Fruit fly (Drosophila melanogaster) whole organism, embryonic: ENCODE measurements around the gene CCAP-R.

Experiments used
- Asciz ChIP-seq: fragments of 200-800 bp; sonication (Bioruptor generic); optimal IDR thresholded peaks from 2 replicates; lab custom pipeline; 2017; ENCODE audit warnings: missing biosample characterization, mild to moderate bottlenecking, missing genetic modification characterization, missing genetic modification reagents
- CG10209 ChIP-seq: fragments of 200-800 bp; sonication (Bioruptor generic); optimal IDR thresholded peaks from 3 replicates; lab custom pipeline; 2017; ENCODE audit warnings: missing biosample characterization, mild to moderate bottlenecking, missing genetic modification characterization, missing genetic modification reagents
- CG1024 ChIP-seq: fragments of 200-800 bp; sonication (Bioruptor generic); IDR thresholded peaks from 2 replicates; pipeline ENCODE4 v1.3.6; 2022; ENCODE audit warnings: missing biosample characterization, missing genetic modification characterization
- CG12391 ChIP-seq: fragments of 200-800 bp; sonication (Bioruptor generic); optimal IDR thresholded peaks from 3 replicates; lab custom pipeline; 2018; ENCODE audit warnings: missing biosample characterization, mild to moderate bottlenecking, missing genetic modification characterization, moderate library complexity
- CG14014 ChIP-seq: fragments of 200-800 bp; sonication (Bioruptor generic); IDR thresholded peaks from 2 replicates; pipeline ENCODE4 v1.3.6; 2022; ENCODE audit warnings: missing biosample characterization, missing genetic modification characterization
- CG16779 ChIP-seq: fragments of 200-800 bp; sonication (Bioruptor generic); IDR thresholded peaks from 2 replicates; pipeline ENCODE4 v1.3.6; 2022; ENCODE audit warnings: missing biosample characterization, missing genetic modification characterization
- CG16815 ChIP-seq: fragments of 200-800 bp; sonication (Bioruptor generic); optimal IDR thresholded peaks from 3 replicates; lab custom pipeline; 2017; ENCODE audit warnings: missing biosample characterization, mild to moderate bottlenecking, missing genetic modification characterization
- CG17361 ChIP-seq: fragments of 200-800 bp; sonication (Bioruptor generic); IDR thresholded peaks from 3 replicates; pipeline ENCODE4 v1.3.6; 2022; ENCODE audit warnings: missing biosample characterization, missing genetic modification characterization
- CG17912 ChIP-seq: fragments of 200-800 bp; sonication (Bioruptor generic); optimal IDR thresholded peaks from 2 replicates; lab custom pipeline; 2018; ENCODE audit warnings: missing biosample characterization, mild to moderate bottlenecking, missing genetic modification characterization
- CG1832 ChIP-seq: fragments of 200-800 bp; sonication (Bioruptor generic); optimal IDR thresholded peaks from 2 replicates; lab custom pipeline; 2017; ENCODE audit warnings: missing biosample characterization, mild to moderate bottlenecking, missing genetic modification characterization, inconsistent platforms
- CG2129 ChIP-seq: fragments of 200-800 bp; sonication (Bioruptor generic); IDR thresholded peaks from 2 replicates; pipeline ENCODE4 v1.3.6; 2022; ENCODE audit warnings: missing biosample characterization, missing genetic modification characterization; ENCODE audit not compliant: partially characterized antibody
- CG2875 ChIP-seq: fragments of 200-800 bp; sonication (Bioruptor generic); optimal IDR thresholded peaks from 2 replicates; lab custom pipeline; 2017; ENCODE audit warnings: missing biosample characterization, mild to moderate bottlenecking, missing genetic modification characterization, missing genetic modification reagents
- CG6654 ChIP-seq: fragments of 200-800 bp; sonication (Bioruptor generic); optimal IDR thresholded peaks from 2 replicates; lab custom pipeline; 2017; ENCODE audit warnings: missing biosample characterization, mild to moderate bottlenecking, missing genetic modification characterization
- CG6791 ChIP-seq: fragments of 200-800 bp; sonication (Bioruptor generic); IDR thresholded peaks from 3 replicates; pipeline ENCODE4 v1.3.6; 2022; ENCODE audit warnings: missing biosample characterization, missing genetic modification characterization; ENCODE audit not compliant: partially characterized antibody
- CG8359 ChIP-seq: fragments of 200-800 bp; sonication (Bioruptor generic); optimal IDR thresholded peaks from 2 replicates; lab custom pipeline; 2017; ENCODE audit warnings: missing biosample characterization, mild to moderate bottlenecking, missing genetic modification characterization, borderline replicate concordance
- Dad ChIP-seq: fragments of 200-800 bp; sonication (Bioruptor generic); optimal IDR thresholded peaks from 3 replicates; lab custom pipeline; 2016; ENCODE audit warnings: missing biosample characterization, missing genetic modification characterization
- Dfd ChIP-seq, 2 experiments: fragments of >200 bp; optimal IDR thresholded peaks; 2 replicates each; lab custom pipeline; 2017; ENCODE audit warnings: missing biosample characterization in 2 of 2, missing genetic modification characterization in 2 of 2
- Fer1 ChIP-seq: fragments of 200-800 bp; sonication (Bioruptor generic); optimal IDR thresholded peaks from 2 replicates; lab custom pipeline; 2017; ENCODE audit warnings: missing biosample characterization, mild to moderate bottlenecking, missing genetic modification characterization
- Fer2 ChIP-seq: fragments of 200-800 bp; sonication (Bioruptor generic); optimal IDR thresholded peaks from 2 replicates; lab custom pipeline; 2018; ENCODE audit warnings: missing biosample characterization, mild to moderate bottlenecking, missing genetic modification characterization, moderate library complexity
- Fer3 ChIP-seq: fragments of 200-800 bp; sonication (Bioruptor generic); optimal IDR thresholded peaks from 2 replicates; lab custom pipeline; 2018; ENCODE audit warnings: missing biosample characterization, mild to moderate bottlenecking, missing genetic modification characterization, moderate library complexity
- Gug ChIP-seq: fragments of 200-800 bp; sonication (Bioruptor generic); IDR thresholded peaks from 4 replicates; pipeline ENCODE4 v1.3.6; 2022; ENCODE audit warnings: missing biosample characterization, missing genetic modification characterization
- HHEX ChIP-seq: fragments of 200-800 bp; sonication (Bioruptor generic); optimal IDR thresholded peaks from 3 replicates; lab custom pipeline; 2017; ENCODE audit warnings: missing biosample characterization, mild to moderate bottlenecking, missing genetic modification characterization, missing genetic modification reagents
- HLH54F ChIP-seq: fragments of 200-800 bp; sonication (Bioruptor generic); optimal IDR thresholded peaks from 3 replicates; lab custom pipeline; 2016; ENCODE audit warnings: missing biosample characterization, missing genetic modification characterization
- Med ChIP-seq: fragments of 200-800 bp; sonication (Bioruptor generic); peaks from one replicate; lab custom pipeline; 2016; ENCODE audit warnings: missing biosample characterization, missing genetic modification characterization, mild to moderate bottlenecking, inconsistent platforms, moderate library complexity
- PHDP ChIP-seq: fragments of 200-800 bp; sonication (Bioruptor generic); optimal IDR thresholded peaks from 3 replicates; lab custom pipeline; 2018; ENCODE audit warnings: missing biosample characterization, mild to moderate bottlenecking, missing genetic modification characterization, moderate library complexity
- Ssrp ChIP-seq: fragments of 200-800 bp; sonication (Bioruptor generic); optimal IDR thresholded peaks from 2 replicates; lab custom pipeline; 2018; ENCODE audit warnings: missing biosample characterization, mild to moderate bottlenecking, missing genetic modification characterization, moderate library complexity
- Taf1 ChIP-seq: fragments of 200-800 bp; sonication (Bioruptor generic); IDR thresholded peaks from 2 replicates; pipeline ENCODE4 v1.3.6; 2022; ENCODE audit warnings: missing biosample characterization, missing genetic modification characterization
- Tbp ChIP-seq: fragments of >200 bp; optimal IDR thresholded peaks from 2 replicates; lab custom pipeline; 2018; ENCODE audit warnings: missing biosample characterization, missing genetic modification characterization
- Trl ChIP-seq, 3 experiments: fragments of >200 bp in 2 of 3; fragments of 200-800 bp in 1 of 3; sonication (Bioruptor generic) in 1 of 3; optimal IDR thresholded peaks; 2 replicates in 1 of 3; 3 replicates in 2 of 3; lab custom pipeline; 2016 to 2017; ENCODE audit warnings: missing biosample characterization in 1 of 3, missing genetic modification characterization in 1 of 3
- al ChIP-seq: fragments of 200-800 bp; sonication (Bioruptor generic); IDR thresholded peaks from 2 replicates; pipeline ENCODE4 v1.3.6; 2022; ENCODE audit warnings: missing biosample characterization, missing genetic modification characterization
- ap ChIP-seq: fragments of 200-800 bp; sonication (Bioruptor generic); IDR thresholded peaks from 2 replicates; pipeline ENCODE4 v1.3.6; 2022; ENCODE audit warnings: missing biosample characterization, missing genetic modification characterization
- ash1 ChIP-seq: fragments of 200-800 bp; sonication (Bioruptor generic); optimal IDR thresholded peaks from 2 replicates; lab custom pipeline; 2018; ENCODE audit warnings: missing biosample characterization, mild to moderate bottlenecking, missing genetic modification characterization
- bigmax ChIP-seq: fragments of 200-800 bp; sonication (Bioruptor generic); optimal IDR thresholded peaks from 2 replicates; lab custom pipeline; 2018; ENCODE audit warnings: missing biosample characterization, mild to moderate bottlenecking, missing genetic modification characterization
- dpn ChIP-seq, 2 experiments: fragments of 200-800 bp; sonication (Bioruptor generic); optimal IDR thresholded peaks; 3 replicates each; lab custom pipeline; 2016; ENCODE audit warnings: missing biosample characterization in 2 of 2, missing genetic modification characterization in 2 of 2
- ems ChIP-seq: fragments of 200-800 bp; sonication (Bioruptor generic); optimal IDR thresholded peaks from 3 replicates; lab custom pipeline; 2016; ENCODE audit warnings: missing biosample characterization, missing genetic modification characterization
- esg ChIP-seq: fragments of 200-800 bp; sonication (Bioruptor generic); conservative IDR thresholded peaks from 2 replicates; pipeline ENCODE4 v1.3.6; 2022; ENCODE audit warnings: missing biosample characterization, missing genetic modification characterization
- gro ChIP-seq: fragments of 200-800 bp; sonication (Bioruptor generic); optimal IDR thresholded peaks from 2 replicates; lab custom pipeline; 2016; ENCODE audit warnings: missing biosample characterization, missing genetic modification characterization
- gsb ChIP-seq: fragments of 200-800 bp; sonication (Bioruptor generic); IDR thresholded peaks from 2 replicates; pipeline ENCODE4 v1.3.6; 2022; ENCODE audit warnings: missing biosample characterization, missing genetic modification characterization
- insv ChIP-seq, 2 experiments: fragments of 200-800 bp; sonication (Bioruptor generic); optimal IDR thresholded peaks; 3 replicates each; lab custom pipeline; 2016 to 2018; ENCODE audit warnings: missing biosample characterization in 2 of 2, missing genetic modification characterization in 2 of 2
- lmd ChIP-seq: fragments of 200-800 bp; sonication (Bioruptor generic); IDR thresholded peaks from 2 replicates; pipeline ENCODE4 v1.3.6; 2022; ENCODE audit warnings: missing biosample characterization, missing genetic modification characterization
- pan ChIP-seq, 4 experiments: fragments of >200 bp in 3 of 4; fragments of 200-800 bp in 1 of 4; sonication (Bioruptor generic) in 1 of 4; optimal IDR thresholded peaks in 3 of 4; IDR thresholded peaks in 1 of 4; 2 replicates each; pipeline versions ENCODE4 v1.3.6 to Lab custom; 2017 to 2022; ENCODE audit warnings: missing biosample characterization in 2 of 4, missing genetic modification characterization in 2 of 4, mixed read lengths in 1 of 4
- sc ChIP-seq, 3 experiments: fragments of >200 bp in 2 of 3; fragments of 200-800 bp in 1 of 3; sonication (Bioruptor generic) in 1 of 3; optimal IDR thresholded peaks; 2 replicates in 2 of 3; 3 replicates in 1 of 3; lab custom pipeline; 2017; ENCODE audit warnings: mild to moderate bottlenecking in 1 of 3, missing biosample characterization in 1 of 3, missing genetic modification characterization in 1 of 3, missing genetic modification reagents in 1 of 3
- scrt ChIP-seq: fragments of 200-800 bp; sonication (Bioruptor generic); optimal IDR thresholded peaks from 2 replicates; lab custom pipeline; 2018; ENCODE audit warnings: missing biosample characterization, mild to moderate bottlenecking, missing genetic modification characterization, moderate library complexity
- slou ChIP-seq: fragments of 200-800 bp; sonication (Bioruptor generic); optimal IDR thresholded peaks from 3 replicates; lab custom pipeline; 2016; ENCODE audit warnings: missing biosample characterization, missing genetic modification characterization
- toy ChIP-seq: fragments of 200-800 bp; sonication (Bioruptor generic); IDR thresholded peaks from 2 replicates; pipeline ENCODE4 v1.3.6; 2022; ENCODE audit warnings: missing biosample characterization, missing genetic modification characterization
- vnd ChIP-seq: fragments of 200-800 bp; sonication (Bioruptor generic); IDR thresholded peaks from 3 replicates; pipeline ENCODE4 v1.3.6; 2022; ENCODE audit warnings: missing biosample characterization, missing genetic modification characterization; ENCODE audit not compliant: partially characterized antibody
- z ChIP-seq: fragments of 200-800 bp; sonication (Bioruptor generic); IDR thresholded peaks from 3 replicates; pipeline ENCODE4 v1.3.6; 2022; ENCODE audit warnings: missing biosample characterization, missing genetic modification characterization

The CCAP-R gene

dm6 chr3R:25996197-25997005 is 40.3 kb upstream of the CCAP-R start, which contains the start of gene CG43116 (continued):
- TF ChIP-seq Fer1 (no peak), CG1832 (GFP tag; lab: Kevin White, UChicago) (no peak), lmd (peak; percentile 84), CG14014 (GFP tag; lab: Robert Waterston, UW) (peak; percentile 23; the same call in 1 of the 2 replicates), sc (optimal IDR thresholded peaks at IDR 0.05; lab: Kevin White, UChicago) (no peak), sc (GFP tag; optimal IDR thresholded peaks at IDR 0.05; lab: Kevin White, UChicago) (peak; percentile 93), CG17361 (no peak; the same call in 1 of the 3 replicates), CG16779 (no peak), insv (GFP tag; optimal IDR thresholded peaks at IDR 0.05; lab: Kevin White, UChicago) (peak in 1 of 2 experiments; percentile 8), Gug (GFP tag; lab: Robert Waterston, UW) (peak; percentile 60; the same call in 2 of the 4 replicates), bigmax (GFP tag; lab: Kevin White, UChicago) (no peak), CG2129 (GFP tag; lab: Robert Waterston, UW) (no peak), Fer3 (tag; lab: Kevin White, UChicago) (no peak), CG1024 (GFP tag; lab: Robert Waterston, UW) (peak; percentile 64), Trl (optimal IDR thresholded peaks at IDR 0.05; lab: Kevin White, UChicago) (peak in 1 of 2 experiments; percentile 67), Trl (GFP tag; optimal IDR thresholded peaks at IDR 0.05; lab: Kevin White, UChicago) (no peak), Dfd (GFP tag; optimal IDR thresholded peaks at IDR 0.05; lab: Kevin White, UChicago) (no peak), gsb (GFP tag; lab: Robert Waterston, UW) (no peak), CG12391 (peak; percentile 94), ems (GFP tag; lab: Kevin White, UChicago) (peak; percentile 66), CG8359 (GFP tag; lab: Kevin White, UChicago) (peak; percentile 74), Asciz (peak; percentile 84), CG6791 (no peak), CG6654 (GFP tag; lab: Kevin White, UChicago) (peak; percentile 66), CG10209 (GFP tag; lab: Kevin White, UChicago) (peak; percentile 88), HLH54F (GFP tag; lab: Kevin White, UChicago) (peak; percentile 37), slou (GFP tag; lab: Kevin White, UChicago) (no peak), CG2875 (peak; percentile 91), toy (GFP tag; lab: Robert Waterston, UW) (0 out of 2 replicates have a peak, but pooled peaks have one; percentile 8), gro (no peak), Tbp (GFP tag; lab: Kevin White, UChicago) (no peak), pan (optimal IDR thresholded peaks at IDR 0.05; lab: Kevin White, UChicago) (no peak), pan (GFP tag; optimal IDR thresholded peaks at IDR 0.05 in 1 of 2, IDR thresholded peaks at IDR 0.05 in 1 of 2) (peak in 1 of 2 experiments; percentile 76), ap (GFP tag; lab: Robert Waterston, UW) (peak; percentile 79), HHEX (peak; percentile 57), z (GFP tag; lab: Robert Waterston, UW) (peak; percentile 60; the same call in 1 of the 3 replicates), scrt (GFP tag; lab: Kevin White, UChicago) (no peak), Fer2 (no peak), Med (GFP tag; lab: Kevin White, UChicago) (peak; percentile 63), al (GFP tag; lab: Robert Waterston, UW) (no peak), CG17912 (GFP tag; lab: Kevin White, UChicago) (no peak), vnd (GFP tag; lab: Robert Waterston, UW) (no peak), Ssrp (tag; lab: Kevin White, UChicago) (peak; percentile 95), dpn (GFP tag; optimal IDR thresholded peaks at IDR 0.05; lab: Kevin White, UChicago) (peak; percentile 68 to 82), Taf1 (GFP tag; lab: Robert Waterston, UW) (no peak), Dad (GFP tag; lab: Kevin White, UChicago) (peak; percentile 67), CG16815 (GFP tag; lab: Kevin White, UChicago) (peak; percentile 94), PHDP (tag; lab: Kevin White, UChicago) (no peak), esg (GFP tag; lab: Robert Waterston, UW) (peak; percentile 68), ash1 (GFP tag; lab: Kevin White, UChicago) (no peak)
